Worm (Caenorhabditis elegans) whole organism, L1 larva: ENCODE measurements around the gene lmp-1.

ENCODE experiments used
- aha-1 ChIP-seq: fragments of 150-350 bp; optimal IDR thresholded peaks from 2 replicates; lab custom pipeline; 2014; ENCODE audit warnings: missing biosample characterization, missing genetic modification characterization
- lin-35 ChIP-seq, 2 experiments: fragments of 150-350 bp; optimal IDR thresholded peaks; 2 replicates each; lab custom pipeline; 2014; ENCODE audit warnings: missing biosample characterization in 2 of 2, missing genetic modification characterization in 2 of 2, missing genetic modification reagents in 2 of 2
- nhr-12 ChIP-seq: sonication (generic microtip); optimal IDR thresholded peaks from 2 replicates; lab custom pipeline; 2017; ENCODE audit warnings: missing biosample characterization, missing genetic modification characterization

DNA sequence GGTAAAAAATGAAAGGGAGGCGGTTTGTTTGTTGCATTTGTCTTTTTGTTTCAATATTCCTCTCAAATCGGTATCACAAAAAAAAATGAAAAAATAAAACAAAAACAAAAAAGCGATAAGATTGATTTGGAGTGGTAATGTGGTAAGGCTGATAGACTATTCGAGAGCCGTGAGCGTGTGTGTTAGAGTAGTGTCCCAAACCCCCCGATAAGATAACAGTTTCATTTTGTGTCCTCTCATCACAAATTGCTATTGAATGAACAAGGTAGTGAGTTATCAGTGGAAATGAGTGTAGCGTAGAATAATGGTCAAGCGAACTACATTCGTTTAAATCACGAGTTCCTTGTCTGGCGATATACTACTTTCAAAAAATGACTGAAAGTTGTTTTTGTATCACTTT lies 39.0 kb downstream of the lmp-1 start:
- TF ChIP-seq nhr-12 (tag; lab: Kevin White, UChicago), result no peak
- peak in 1 of 2 experiments; percentile 45 for TF ChIP-seq lin-35 (GFP tag; optimal IDR thresholded peaks at IDR 0.05; lab: Kevin White, UChicago)
- TF ChIP-seq aha-1 (tag; lab: Kevin White, UChicago), result no peak
